Worm (Caenorhabditis elegans): ENCODE results near the gene Y57G11A.2.

DNA sequence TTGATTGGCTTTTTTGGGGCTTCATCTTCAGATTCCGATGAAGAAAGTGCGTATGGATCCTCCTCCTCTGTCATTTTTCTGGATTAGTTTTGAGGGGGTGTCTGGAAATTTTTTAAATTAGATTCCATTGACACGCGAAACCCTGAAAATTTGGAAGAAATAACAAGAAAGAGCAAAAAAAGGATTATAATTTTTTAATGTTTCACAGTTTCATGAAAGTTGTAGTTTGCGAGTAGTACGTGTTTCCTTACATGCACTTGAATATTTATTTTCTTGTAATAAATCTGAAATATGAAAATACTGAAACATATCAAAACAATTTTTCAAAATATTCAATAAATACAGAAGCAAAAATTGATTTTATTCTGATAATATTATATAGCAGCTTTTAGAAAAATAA is 14.3 kb downstream of the Y57G11A.2 start, which contains the start of gene tag-273:
- TF ChIP-seq ets-7 (tag; optimal IDR thresholded peaks at IDR 0.05) = no peak
- no peak for TF ChIP-seq flt-1 (GFP tag; IDR thresholded peaks at IDR 0.05)
- no peak for TF ChIP-seq ama-1 (optimal IDR thresholded peaks at IDR 0.05)
- no peak for TF ChIP-seq sea-1 (GFP tag; conservative IDR thresholded peaks at IDR 0.05)
- TF ChIP-seq hnd-1 (tag; optimal IDR thresholded peaks at IDR 0.05) = no peak

Data from whole organism, early embryonic.